Fruit fly (Drosophila melanogaster) whole organism, embryonic: ENCODE data around the gene janB.

Experiments
- Ada2b ChIP-seq: fragments of 200-800 bp; sonication (Bioruptor generic); IDR thresholded peaks from 2 replicates; pipeline ENCODE4 v1.3.6; 2022; ENCODE audit warnings: missing biosample characterization, missing genetic modification characterization
- Adf1 ChIP-seq: fragments of 200-800 bp; sonication (Bioruptor generic); IDR thresholded peaks from 2 replicates; pipeline ENCODE4 v1.3.6; 2022; ENCODE audit warnings: missing biosample characterization, missing genetic modification characterization
- Antp ChIP-seq: fragments of 200-800 bp; sonication (Bioruptor generic); optimal IDR thresholded peaks from 3 replicates; lab custom pipeline; 2016; ENCODE audit warnings: missing biosample characterization, missing genetic modification characterization
- Awh ChIP-seq: fragments of 200-800 bp; sonication (Bioruptor generic); IDR thresholded peaks from 2 replicates; pipeline ENCODE4, ENCODE4 v1.3.6; 2022; ENCODE audit warnings: missing biosample characterization, missing genetic modification characterization
- C15 ChIP-seq: fragments of 200-800 bp; sonication (Bioruptor generic); IDR thresholded peaks from 3 replicates; pipeline ENCODE4 v1.3.6; 2022; ENCODE audit warnings: missing biosample characterization, missing genetic modification characterization
- CG1024 ChIP-seq: fragments of 200-800 bp; sonication (Bioruptor generic); IDR thresholded peaks from 2 replicates; pipeline ENCODE4 v1.3.6; 2022; ENCODE audit warnings: missing biosample characterization, missing genetic modification characterization
- CG10321 ChIP-seq: fragments of 200-800 bp; sonication (Bioruptor generic); IDR thresholded peaks from 2 replicates; pipeline ENCODE4 v1.3.6; 2022; ENCODE audit warnings: missing biosample characterization, missing genetic modification characterization
- CG10431 ChIP-seq: fragments of 200-800 bp; sonication (Bioruptor generic); optimal IDR thresholded peaks from 3 replicates; lab custom pipeline; 2018; ENCODE audit warnings: missing biosample characterization, mild to moderate bottlenecking, missing genetic modification characterization
- CG11085 ChIP-seq: fragments of 200-800 bp; sonication (Bioruptor generic); IDR thresholded peaks from 2 replicates; pipeline ENCODE4 v1.3.6; 2022; ENCODE audit warnings: missing biosample characterization, missing genetic modification characterization
- CG11398 ChIP-seq: fragments of 200-800 bp; sonication (Bioruptor generic); optimal IDR thresholded peaks from 2 replicates; lab custom pipeline; 2016; ENCODE audit warnings: missing biosample characterization, missing genetic modification characterization
- CG14965 ChIP-seq: fragments of 200-800 bp; sonication (Bioruptor generic); optimal IDR thresholded peaks from 2 replicates; lab custom pipeline; 2016; ENCODE audit warnings: missing biosample characterization, missing genetic modification characterization, borderline replicate concordance
- CG15269 ChIP-seq: fragments of 200-800 bp; sonication (Bioruptor generic); optimal IDR thresholded peaks from 2 replicates; lab custom pipeline; 2018; ENCODE audit warnings: missing biosample characterization, mild to moderate bottlenecking, missing genetic modification characterization, moderate library complexity
- CG16813 ChIP-seq: fragments of 200-800 bp; sonication (Bioruptor generic); IDR thresholded peaks from 3 replicates; pipeline ENCODE4 v1.3.6; 2022; ENCODE audit warnings: missing biosample characterization, missing genetic modification characterization; ENCODE audit not compliant: partially characterized antibody
- CG16815 ChIP-seq: fragments of 200-800 bp; sonication (Bioruptor generic); optimal IDR thresholded peaks from 3 replicates; lab custom pipeline; 2017; ENCODE audit warnings: missing biosample characterization, mild to moderate bottlenecking, missing genetic modification characterization
- CG17359 ChIP-seq: fragments of 200-800 bp; sonication (Bioruptor generic); optimal IDR thresholded peaks from 3 replicates; lab custom pipeline; 2018; ENCODE audit warnings: missing biosample characterization, mild to moderate bottlenecking, missing genetic modification characterization, moderate library complexity
- CG17361 ChIP-seq: fragments of 200-800 bp; sonication (Bioruptor generic); IDR thresholded peaks from 3 replicates; pipeline ENCODE4 v1.3.6; 2022; ENCODE audit warnings: missing biosample characterization, missing genetic modification characterization
- CG18599 ChIP-seq: fragments of 200-800 bp; sonication (Bioruptor generic); optimal IDR thresholded peaks from 3 replicates; lab custom pipeline; 2017; ENCODE audit warnings: missing biosample characterization, missing genetic modification characterization, mild to moderate bottlenecking, moderate library complexity, missing genetic modification reagents
- CG18619 ChIP-seq: fragments of 200-800 bp; sonication (Bioruptor generic); optimal IDR thresholded peaks from 3 replicates; lab custom pipeline; 2017; ENCODE audit warnings: missing biosample characterization, mild to moderate bottlenecking, missing genetic modification characterization
- CG2129 ChIP-seq: fragments of 200-800 bp; sonication (Bioruptor generic); IDR thresholded peaks from 2 replicates; pipeline ENCODE4 v1.3.6; 2022; ENCODE audit warnings: missing biosample characterization, missing genetic modification characterization; ENCODE audit not compliant: partially characterized antibody
- CG4404 ChIP-seq: fragments of 200-800 bp; sonication (Bioruptor generic); IDR thresholded peaks from 2 replicates; pipeline ENCODE4 v1.3.6; 2022; ENCODE audit warnings: missing biosample characterization, missing genetic modification characterization
- CG6654 ChIP-seq: fragments of 200-800 bp; sonication (Bioruptor generic); optimal IDR thresholded peaks from 2 replicates; lab custom pipeline; 2017; ENCODE audit warnings: missing biosample characterization, mild to moderate bottlenecking, missing genetic modification characterization
- CG7372 ChIP-seq: fragments of 200-800 bp; sonication (Bioruptor generic); IDR thresholded peaks from 2 replicates; pipeline ENCODE4 v1.3.6; 2022; ENCODE audit warnings: missing biosample characterization, missing genetic modification characterization
- CG7928 ChIP-seq: fragments of 200-800 bp; sonication (Bioruptor generic); optimal IDR thresholded peaks from 2 replicates; lab custom pipeline; 2017; ENCODE audit warnings: missing biosample characterization, mild to moderate bottlenecking, missing genetic modification characterization
- CG9797 ChIP-seq: fragments of 200-800 bp; sonication (Bioruptor generic); optimal IDR thresholded peaks from 3 replicates; lab custom pipeline; 2018; ENCODE audit warnings: missing biosample characterization, mild to moderate bottlenecking, missing genetic modification characterization
- Ets97D ChIP-seq: fragments of 200-800 bp; sonication (Bioruptor generic); optimal IDR thresholded peaks from 3 replicates; lab custom pipeline; 2016; ENCODE audit warnings: missing biosample characterization, missing genetic modification characterization
- Jarid2 ChIP-seq: fragments of 200-800 bp; sonication (Bioruptor generic); optimal IDR thresholded peaks from 3 replicates; lab custom pipeline; 2017; ENCODE audit warnings: mild to moderate bottlenecking, missing biosample characterization, missing genetic modification reagents, missing genetic modification characterization
- MBD-R2 ChIP-seq: fragments of 200-800 bp; sonication (Bioruptor generic); IDR thresholded peaks from 2 replicates; pipeline ENCODE4 v1.3.6; 2022; ENCODE audit warnings: missing biosample characterization, missing genetic modification characterization
- Myb ChIP-seq: fragments of 200-800 bp; sonication (Bioruptor generic); optimal IDR thresholded peaks from 2 replicates; lab custom pipeline; 2016; ENCODE audit warnings: missing biosample characterization, missing genetic modification characterization
- Side ChIP-seq: fragments of 200-800 bp; sonication (Bioruptor generic); optimal IDR thresholded peaks from 2 replicates; lab custom pipeline; 2016; ENCODE audit warnings: missing biosample characterization, missing genetic modification characterization
- Sox102F ChIP-seq: fragments of 200-800 bp; sonication (Bioruptor generic); optimal IDR thresholded peaks from 2 replicates; lab custom pipeline; 2018; ENCODE audit warnings: missing biosample characterization, mild to moderate bottlenecking, missing genetic modification characterization, moderate library complexity
- Xbp1 ChIP-seq: fragments of 200-800 bp; sonication (Bioruptor generic); optimal IDR thresholded peaks from 3 replicates; lab custom pipeline; 2016; ENCODE audit warnings: missing biosample characterization, mild to moderate bottlenecking, missing genetic modification characterization
- aop ChIP-seq: fragments of 200-800 bp; sonication (Bioruptor generic); IDR thresholded peaks from 2 replicates; pipeline ENCODE4 v1.3.6; 2022; ENCODE audit warnings: missing biosample characterization, missing genetic modification characterization
- az2 ChIP-seq: fragments of 200-800 bp; sonication (Bioruptor generic); optimal IDR thresholded peaks from 3 replicates; lab custom pipeline; 2016; ENCODE audit warnings: missing biosample characterization, missing genetic modification characterization
- corto ChIP-seq: fragments of 200-800 bp; sonication (Bioruptor generic); optimal IDR thresholded peaks from 2 replicates; lab custom pipeline; 2016; ENCODE audit warnings: missing biosample characterization, mild to moderate bottlenecking, missing genetic modification characterization, moderate library complexity
- cwo ChIP-seq: fragments of 200-800 bp; sonication (Bioruptor generic); optimal IDR thresholded peaks from 3 replicates; lab custom pipeline; 2017; ENCODE audit warnings: missing biosample characterization, missing genetic modification characterization, mild to moderate bottlenecking, moderate library complexity, missing genetic modification reagents
- gfzf ChIP-seq: fragments of 200-800 bp; sonication (Bioruptor generic); optimal IDR thresholded peaks from 2 replicates; lab custom pipeline; 2016; ENCODE audit warnings: missing biosample characterization, mild to moderate bottlenecking, missing genetic modification characterization, moderate library complexity
- ken ChIP-seq: fragments of 200-800 bp; sonication (Bioruptor generic); IDR thresholded peaks from 3 replicates; pipeline ENCODE4 v1.3.6; 2022; ENCODE audit warnings: missing biosample characterization, missing genetic modification characterization
- knrl ChIP-seq: fragments of 200-800 bp; sonication (Bioruptor generic); IDR thresholded peaks from 3 replicates; pipeline ENCODE4 v1.3.6; 2022; ENCODE audit warnings: missing biosample characterization, missing genetic modification characterization; ENCODE audit not compliant: partially characterized antibody
- pan ChIP-seq, 4 experiments: fragments of >200 bp in 3 of 4; fragments of 200-800 bp in 1 of 4; sonication (Bioruptor generic) in 1 of 4; optimal IDR thresholded peaks in 3 of 4; IDR thresholded peaks in 1 of 4; 2 replicates each; pipeline versions ENCODE4 v1.3.6 to Lab custom; 2017 to 2022; ENCODE audit warnings: missing biosample characterization in 2 of 4, missing genetic modification characterization in 2 of 4, mixed read lengths in 1 of 4
- row ChIP-seq: fragments of 200-800 bp; sonication (Bioruptor generic); IDR thresholded peaks from 3 replicates; pipeline ENCODE4 v1.3.6; 2022; ENCODE audit warnings: missing biosample characterization, missing genetic modification characterization
- run ChIP-seq: fragments of 200-800 bp; sonication (Bioruptor generic); optimal IDR thresholded peaks from 3 replicates; lab custom pipeline; 2018; ENCODE audit warnings: missing biosample characterization, mild to moderate bottlenecking, missing genetic modification characterization
- slbo ChIP-seq: fragments of 200-800 bp; sonication (Bioruptor generic); IDR thresholded peaks from 2 replicates; pipeline ENCODE4 v1.3.6; 2022; ENCODE audit warnings: missing biosample characterization, missing genetic modification characterization
- slou ChIP-seq: fragments of 200-800 bp; sonication (Bioruptor generic); optimal IDR thresholded peaks from 3 replicates; lab custom pipeline; 2016; ENCODE audit warnings: missing biosample characterization, missing genetic modification characterization
- sr ChIP-seq: fragments of 200-800 bp; sonication (Bioruptor generic); IDR thresholded peaks from 3 replicates; pipeline ENCODE4 v1.3.6; 2022; ENCODE audit warnings: missing biosample characterization, missing genetic modification characterization
- stwl ChIP-seq: fragments of 200-800 bp; sonication (Bioruptor generic); optimal IDR thresholded peaks from 3 replicates; lab custom pipeline; 2018; ENCODE audit warnings: missing biosample characterization, mild to moderate bottlenecking, missing genetic modification characterization, moderate library complexity
- tin ChIP-seq: fragments of 200-800 bp; sonication (Bioruptor generic); optimal IDR thresholded peaks from 3 replicates; lab custom pipeline; 2016; ENCODE audit warnings: missing biosample characterization, missing genetic modification characterization
- tup ChIP-seq: fragments of 200-800 bp; sonication (Bioruptor generic); optimal IDR thresholded peaks from 2 replicates; lab custom pipeline; 2016; ENCODE audit warnings: missing biosample characterization, mild to moderate bottlenecking, missing genetic modification characterization, moderate library complexity
- twi ChIP-seq: fragments of 200-800 bp; optimal IDR thresholded peaks from 2 replicates; lab custom pipeline; 2019; ENCODE audit warnings: missing biosample characterization, mild to moderate bottlenecking, missing genetic modification characterization, moderate library complexity
- wor ChIP-seq: fragments of 200-800 bp; sonication (Bioruptor generic); IDR thresholded peaks from 2 replicates; pipeline ENCODE4 v1.3.6; 2022; ENCODE audit warnings: missing biosample characterization, missing genetic modification characterization

janB gene

dm6 chr3R:30005332-30005979, 33.1 kb downstream of the janB start (continued):
- TF ChIP-seq tup (GFP tag; lab: Kevin White, UChicago) (no peak), az2 (GFP tag; lab: Kevin White, UChicago) (no peak), CG9797 (no peak), CG17359 (tag; lab: Kevin White, UChicago) (peak; percentile 86), pan (optimal IDR thresholded peaks at IDR 0.05; lab: Kevin White, UChicago) (no peak), pan (GFP tag; optimal IDR thresholded peaks at IDR 0.05 in 1 of 2, IDR thresholded peaks at IDR 0.05 in 1 of 2) (no peak), CG10431 (no peak), CG1024 (GFP tag; lab: Robert Waterston, UW) (no peak), CG17361 (GFP tag; lab: Robert Waterston, UW) (no peak), CG4404 (no peak), CG16813 (no peak)
- TF ChIP-seq, all 482 proteins: peak for 6

DNA sequence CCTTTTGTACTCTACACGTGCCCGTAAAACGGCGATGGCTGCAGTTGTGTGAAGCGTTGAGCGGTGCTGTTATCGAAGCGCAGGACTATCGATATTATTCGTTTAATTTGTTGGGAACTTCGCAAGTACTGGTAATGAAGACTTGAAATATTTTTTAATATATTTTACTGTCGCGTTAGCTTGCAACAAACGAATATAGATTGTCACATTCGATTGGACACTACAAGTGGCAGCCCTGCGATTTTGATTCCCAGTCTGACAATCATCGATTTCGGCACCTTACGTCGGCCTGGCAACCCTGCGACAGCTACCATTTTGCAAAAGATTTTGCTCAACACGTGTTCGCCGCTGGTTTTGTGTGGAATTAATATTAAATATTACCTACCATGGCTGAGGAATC, 33.9 kb downstream of the janB start, which contains the start of the genes Nlp and Nph:
Gene Nlp, plus strand, starts transcription at position 138 of the 400 bp plus-strand sequence.
Gene Nph, minus strand, starts transcription at position 214 of the 400 bp plus-strand sequence.
- peak; percentile 33 for TF ChIP-seq cwo (GFP tag; lab: Kevin White, UChicago)
- no peak for TF ChIP-seq CG10431
- peak; percentile 88 for TF ChIP-seq knrl (GFP tag; lab: Robert Waterston, UW)
- no peak for TF ChIP-seq CG18619 (GFP tag; lab: Kevin White, UChicago)
- no peak for TF ChIP-seq CG18599 (GFP tag; lab: Kevin White, UChicago)
- no peak for TF ChIP-seq CG14965 (GFP tag; lab: Kevin White, UChicago)
- no peak for TF ChIP-seq Ada2b (GFP tag; lab: Robert Waterston, UW)
- TF ChIP-seq CG2129: peak; percentile 69
- peak; percentile 45 for TF ChIP-seq slbo
- TF ChIP-seq CG16815: no peak
- TF ChIP-seq MBD-R2 (GFP tag; lab: Robert Waterston, UW): no peak; the same call in none of the 2 replicates
- no peak for TF ChIP-seq CG6654 (GFP tag; lab: Kevin White, UChicago)
- no peak for TF ChIP-seq slou
- no peak for TF ChIP-seq Sox102F (GFP tag; lab: Kevin White, UChicago)
- no peak for TF ChIP-seq Jarid2 (GFP tag; lab: Kevin White, UChicago)
- TF ChIP-seq stwl: peak; percentile 90
- peak; percentile 71 for TF ChIP-seq Ets97D (GFP tag; lab: Kevin White, UChicago)
- no peak for TF ChIP-seq Antp (GFP tag; lab: Kevin White, UChicago)
- TF ChIP-seq C15: no peak
- TF ChIP-seq row (GFP tag; lab: Robert Waterston, UW): peak; percentile 60
- no peak for TF ChIP-seq CG7928
- peak; percentile 43 for TF ChIP-seq tin (GFP tag; lab: Kevin White, UChicago)
- no peak for TF ChIP-seq Side (GFP tag; lab: Kevin White, UChicago)
- TF ChIP-seq CG11085 (GFP tag; lab: Robert Waterston, UW): no peak
- no peak for TF ChIP-seq CG15269 (tag; lab: Kevin White, UChicago)
- 0 out of 2 replicates have a peak, but pooled peaks have one; percentile 35 for TF ChIP-seq CG7372
- no peak for TF ChIP-seq aop (GFP tag; lab: Robert Waterston, UW)
- peak; percentile 41 for TF ChIP-seq twi
- no peak for TF ChIP-seq ken (GFP tag; lab: Robert Waterston, UW)
- no peak for TF ChIP-seq CG10321 (GFP tag; lab: Robert Waterston, UW)
- TF ChIP-seq CG11398 (GFP tag; lab: Kevin White, UChicago): no peak
- TF ChIP-seq run (tag; lab: Kevin White, UChicago): no peak
- TF ChIP-seq Awh (GFP tag; lab: Robert Waterston, UW): no peak
- TF ChIP-seq Xbp1 (GFP tag; lab: Kevin White, UChicago): peak; percentile 35
- 0 out of 2 replicates have a peak, but pooled peaks have one; percentile 7 for TF ChIP-seq Adf1
- no peak for TF ChIP-seq wor (GFP tag; lab: Robert Waterston, UW)
- TF ChIP-seq sr: no peak
- no peak for TF ChIP-seq corto (GFP tag; lab: Kevin White, UChicago)
- peak; percentile 26 for TF ChIP-seq Myb (GFP tag; lab: Kevin White, UChicago)
- TF ChIP-seq gfzf (GFP tag; lab: Kevin White, UChicago): peak; percentile 26
